Worm (Caenorhabditis elegans) whole organism, L4/young adult: ENCODE data around the gene C46E10.3.

ENCODE experiments used
- W03F9.2 ChIP-seq: fragments of 150-350 bp; optimal IDR thresholded peaks from 2 replicates; lab custom pipeline; 2014; ENCODE audit warnings: missing biosample characterization, missing genetic modification characterization
- dao-5 ChIP-seq: sonication (generic microtip); optimal IDR thresholded peaks from 2 replicates; lab custom pipeline; 2016; ENCODE audit warnings: missing genotype, missing genetic modification characterization, moderate library complexity, missing compliant biosample characterization
- him-1 ChIP-seq: sonication (generic microtip); optimal IDR thresholded peaks from 2 replicates; lab custom pipeline; 2016; ENCODE audit warnings: missing genotype, missing genetic modification reagents, missing genetic modification characterization, missing compliant biosample characterization

The C46E10.3 gene

ce11 chrII:3721016-3721415 lies at the start of gene C46E10.3:
Gene C46E10.3 (plus strand): TSS chrII:3721316.
- TF ChIP-seq him-1 (tag; lab: Kevin White, UChicago) (no peak), dao-5 (tag; lab: Kevin White, UChicago) (no peak)

- no peak for TF ChIP-seq dao-5 (tag; lab: Kevin White, UChicago)
- TF ChIP-seq him-1 (tag; lab: Kevin White, UChicago), result no peak
- TF ChIP-seq W03F9.2 (tag; lab: Kevin White, UChicago), result no peak
Measured at ce11 chrII:3673493-3673892, 47.6 kb upstream of the C46E10.3 start, which contains the start of gene sea-1. Gene sea-1 (minus strand): TSS chrII:3673593.

ce11 chrII:3675176-3675575 lies 45.9 kb upstream of the C46E10.3 start, which contains the start of gene F19B10.2:
Gene F19B10.2 (plus strand): TSS chrII:3675476.
- TF ChIP-seq W03F9.2 (tag; lab: Kevin White, UChicago), result no peak
- TF ChIP-seq him-1 (tag; lab: Kevin White, UChicago), result no peak
- no peak for TF ChIP-seq dao-5 (tag; lab: Kevin White, UChicago)

ce11 chrII:3678978-3679377 lies 42.1 kb upstream of the C46E10.3 start:
- TF ChIP-seq dao-5 (tag; lab: Kevin White, UChicago), result no peak
- TF ChIP-seq W03F9.2 (tag; lab: Kevin White, UChicago), result no peak
- TF ChIP-seq him-1 (tag; lab: Kevin White, UChicago), result no peak

ce11 chrII:3680366-3680765 lies 40.8 kb upstream of the C46E10.3 start:
- TF ChIP-seq him-1 (tag; lab: Kevin White, UChicago) (no peak), dao-5 (tag; lab: Kevin White, UChicago) (no peak), W03F9.2 (tag; lab: Kevin White, UChicago) (no peak)

- TF ChIP-seq him-1 (tag; lab: Kevin White, UChicago) (no peak), dao-5 (tag; lab: Kevin White, UChicago) (no peak), W03F9.2 (tag; lab: Kevin White, UChicago) (no peak)
Measured at ce11 chrII:3681365-3682083, 39.6 kb upstream of the C46E10.3 start, which contains the start of gene F19B10.10. Gene F19B10.10 (minus strand): TSS chrII:3681415.

ce11 chrII:3682770-3683234 lies 38.3 kb upstream of the C46E10.3 start, which contains the start of gene F19B10.1:
Gene F19B10.1 (plus strand): TSS chrII:3683184.
- no peak for TF ChIP-seq him-1 (tag; lab: Kevin White, UChicago)
- peak; percentile 67 for TF ChIP-seq W03F9.2 (tag; lab: Kevin White, UChicago)

ce11 chrII:3684487-3685067 lies 36.5 kb upstream of the C46E10.3 start:
- TF ChIP-seq him-1 (tag; lab: Kevin White, UChicago) (no peak), W03F9.2 (tag; lab: Kevin White, UChicago) (no peak), dao-5 (tag; lab: Kevin White, UChicago) (no peak)

ce11 chrII:3688333-3688732 lies 32.8 kb upstream of the C46E10.3 start, which contains the start of gene ifas-1:
Gene ifas-1 (minus strand): TSS chrII:3688719.
- TF ChIP-seq dao-5 (tag; lab: Kevin White, UChicago) (no peak), him-1 (tag; lab: Kevin White, UChicago) (no peak), W03F9.2 (tag; lab: Kevin White, UChicago) (no peak)

ce11 chrII:3690646-3691045 lies 30.5 kb upstream of the C46E10.3 start, which contains the start of gene srx-101:
Gene srx-101 (minus strand): TSS chrII:3690746.
- no peak for TF ChIP-seq him-1 (tag; lab: Kevin White, UChicago)
- TF ChIP-seq W03F9.2 (tag; lab: Kevin White, UChicago), result no peak
- TF ChIP-seq dao-5 (tag; lab: Kevin White, UChicago), result no peak

ce11 chrII:3694664-3695063 lies 26.5 kb upstream of the C46E10.3 start, which contains the start of gene srx-102:
Gene srx-102 (minus strand): TSS chrII:3694764.
- TF ChIP-seq W03F9.2 (tag; lab: Kevin White, UChicago) (no peak), dao-5 (tag; lab: Kevin White, UChicago) (no peak), him-1 (tag; lab: Kevin White, UChicago) (no peak)

- no peak for TF ChIP-seq him-1 (tag; lab: Kevin White, UChicago)
- TF ChIP-seq dao-5 (tag; lab: Kevin White, UChicago), result no peak
- TF ChIP-seq W03F9.2 (tag; lab: Kevin White, UChicago), result no peak
Measured at ce11 chrII:3699591-3699990, 21.5 kb upstream of the C46E10.3 start, which contains the start of gene srx-104. Gene srx-104 (minus strand): TSS chrII:3699691.

ce11 chrII:3701305-3701704 lies 19.8 kb upstream of the C46E10.3 start, which contains the start of gene srx-105:
Gene srx-105 (minus strand): TSS chrII:3701405.
- TF ChIP-seq him-1 (tag; lab: Kevin White, UChicago) (no peak), W03F9.2 (tag; lab: Kevin White, UChicago) (no peak), dao-5 (tag; lab: Kevin White, UChicago) (no peak)
